Worm (Caenorhabditis elegans): ENCODE results near the gene ife-1.

Gene ife-1

DNA sequence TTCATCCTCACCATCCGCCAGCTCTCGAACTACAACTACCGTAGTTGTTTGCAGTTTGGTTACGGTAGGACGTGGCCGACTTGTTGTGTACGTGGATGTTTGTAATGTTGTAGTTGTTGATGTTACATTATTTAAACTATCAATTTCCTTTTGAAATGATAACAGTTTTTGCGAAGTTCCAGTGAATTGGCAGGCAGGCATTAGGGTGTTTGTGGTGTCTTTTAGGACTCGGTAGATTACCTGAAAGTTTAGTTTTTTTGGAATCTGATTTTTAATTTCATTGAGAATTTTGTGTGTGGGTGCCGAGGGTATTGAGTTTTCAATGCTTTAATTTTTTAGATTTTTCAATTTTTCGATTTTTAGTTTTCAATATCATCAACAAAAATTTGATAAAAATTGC lies 20.6 kb upstream of the ife-1 start, which contains the start of gene F53A2.11:
F53A2.11 (minus strand) TSS at position 101 of the 400 bp plus-strand sequence.
- TF ChIP-seq peb-1 (tag; optimal IDR thresholded peaks at IDR 0.05) (no peak), F13H6.1 (tag; optimal IDR thresholded peaks at IDR 0.05) (no peak), unc-62 (GFP tag; optimal IDR thresholded peaks at IDR 0.05) (no peak), ZK546.5 (tag; optimal IDR thresholded peaks at IDR 0.05) (no peak), lin-39 (tag; optimal IDR thresholded peaks at IDR 0.05) (no peak), ztf-4 (tag; optimal IDR thresholded peaks at IDR 0.05) (no peak), nhr-12 (tag; optimal IDR thresholded peaks at IDR 0.05) (no peak), ztf-1 (GFP tag; conservative IDR thresholded peaks at IDR 0.05) (no peak), nhr-6 (tag; optimal IDR thresholded peaks at IDR 0.05) (no peak)

DNA sequence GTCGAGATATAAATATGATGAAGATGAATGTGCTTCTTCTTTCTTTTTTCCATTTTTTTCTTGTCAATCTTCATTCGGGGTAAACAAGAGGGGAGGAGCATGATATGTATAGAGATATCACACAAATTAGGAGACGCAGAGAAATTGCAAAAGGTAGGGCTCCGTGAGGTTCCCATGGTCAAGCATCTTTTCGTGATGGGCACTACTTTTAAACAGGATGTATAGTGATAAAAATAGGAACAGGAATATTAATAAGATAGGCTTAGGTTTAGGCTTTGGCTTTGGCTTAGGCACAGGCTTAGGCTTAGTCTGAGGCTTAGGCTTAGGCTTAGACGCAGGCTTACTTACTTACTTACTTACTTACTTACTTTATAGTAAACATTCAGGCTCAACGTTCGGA lies 18.5 kb upstream of the ife-1 start, which contains the start of gene F53A2.1:
F53A2.1 (minus strand) TSS at position 101 of the 400 bp plus-strand sequence.
- TF ChIP-seq mdl-1 (tag; optimal IDR thresholded peaks at IDR 0.05) (no peak), lsy-2 (tag; optimal IDR thresholded peaks at IDR 0.05) (no peak), egl-27 (tag; optimal IDR thresholded peaks at IDR 0.05) (no peak), lin-11 (tag; optimal IDR thresholded peaks at IDR 0.05) (no peak), ceh-16 (tag; optimal IDR thresholded peaks at IDR 0.05) (no peak), ztf-4 (tag; optimal IDR thresholded peaks at IDR 0.05) (no peak), nhr-129 (tag; optimal IDR thresholded peaks at IDR 0.05) (no peak), nhr-6 (tag; optimal IDR thresholded peaks at IDR 0.05) (no peak)

DNA sequence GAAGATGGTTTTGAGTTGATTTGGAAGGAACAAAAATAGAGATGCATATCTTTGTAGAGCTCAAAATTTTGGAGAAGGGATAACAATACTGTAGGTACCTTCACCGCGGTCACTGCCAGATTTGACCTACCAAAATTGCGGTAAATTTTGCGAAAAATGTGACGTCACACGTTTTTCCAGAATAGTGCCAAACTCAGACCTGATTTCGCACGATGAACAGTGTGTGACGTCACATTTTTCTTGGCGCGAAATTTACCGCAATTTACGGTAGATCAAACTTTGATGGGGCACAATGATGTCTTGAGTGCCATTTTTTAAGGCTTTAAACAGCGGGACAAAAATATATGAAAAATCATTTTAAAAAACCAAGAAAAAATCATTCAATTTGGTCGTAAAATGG lies 14.3 kb upstream of the ife-1 start:
- TF ChIP-seq ztf-1 (GFP tag; conservative IDR thresholded peaks at IDR 0.05) (no peak), sem-4 (tag; optimal IDR thresholded peaks at IDR 0.05) (no peak), alr-1 (tag; optimal IDR thresholded peaks at IDR 0.05) (no peak), snpc-4 (tag; optimal IDR thresholded peaks at IDR 0.05) (no peak), sma-9 (GFP tag; optimal IDR thresholded peaks at IDR 0.05) (no peak), sma-9 (tag; optimal IDR thresholded peaks at IDR 0.05) (no peak), nhr-25 (tag; optimal IDR thresholded peaks at IDR 0.05) (no peak), fos-1 (tag; optimal IDR thresholded peaks at IDR 0.05) (no peak), egl-27 (tag; optimal IDR thresholded peaks at IDR 0.05) (no peak), unc-39 (tag; optimal IDR thresholded peaks at IDR 0.05) (no peak), lin-13 (GFP tag; optimal IDR thresholded peaks at IDR 0.05) (no peak), blmp-1 (tag; optimal IDR thresholded peaks at IDR 0.05; ENCODE audit: insufficient read depth) (no peak), mab-5 (tag; optimal IDR thresholded peaks at IDR 0.05) (no peak)

DNA sequence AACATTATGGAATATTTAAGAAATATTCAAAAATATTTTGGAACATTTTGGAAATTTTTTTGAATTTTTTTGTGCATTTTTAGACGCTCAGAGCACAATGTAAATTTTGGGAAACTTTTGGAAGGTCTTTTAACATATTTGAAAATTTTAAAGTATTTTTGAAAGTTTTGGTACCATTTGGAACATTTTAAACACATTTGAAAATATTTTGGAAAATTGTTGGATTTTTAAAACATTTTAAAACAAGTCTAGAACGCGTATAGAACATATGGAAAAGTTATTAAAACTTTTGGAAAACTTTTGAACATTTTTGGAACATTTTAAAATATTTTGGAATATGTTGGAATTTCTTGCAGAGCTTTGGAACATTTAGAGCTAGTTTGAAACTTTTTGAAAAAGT lies 9.5 kb upstream of the ife-1 start, which contains the start of gene sdz-20:
sdz-20 (plus strand) TSS at position 301 of the 400 bp plus-strand sequence.
- TF ChIP-seq nhr-10 (tag; optimal IDR thresholded peaks at IDR 0.05) (no peak), crh-2 (tag; optimal IDR thresholded peaks at IDR 0.05) (no peak), elt-3 (tag; optimal IDR thresholded peaks at IDR 0.05) (no peak), unc-39 (tag; optimal IDR thresholded peaks at IDR 0.05) (no peak), skn-1 (tag; optimal IDR thresholded peaks at IDR 0.05) (no peak), C34F6.9 (tag; optimal IDR thresholded peaks at IDR 0.05) (no peak), ama-1 (optimal IDR thresholded peaks at IDR 0.05) (no peak), R02D3.7 (tag; optimal IDR thresholded peaks at IDR 0.05) (no peak), zag-1 (tag; optimal IDR thresholded peaks at IDR 0.05) (no peak), unc-62 (GFP tag; optimal IDR thresholded peaks at IDR 0.05) (no peak), nhr-77 (tag; optimal IDR thresholded peaks at IDR 0.05) (no peak), snpc-4 (tag; optimal IDR thresholded peaks at IDR 0.05) (no peak), mdl-1 (tag; optimal IDR thresholded peaks at IDR 0.05) (no peak), sma-3 (GFP tag; optimal IDR thresholded peaks at IDR 0.05) (no peak)

DNA sequence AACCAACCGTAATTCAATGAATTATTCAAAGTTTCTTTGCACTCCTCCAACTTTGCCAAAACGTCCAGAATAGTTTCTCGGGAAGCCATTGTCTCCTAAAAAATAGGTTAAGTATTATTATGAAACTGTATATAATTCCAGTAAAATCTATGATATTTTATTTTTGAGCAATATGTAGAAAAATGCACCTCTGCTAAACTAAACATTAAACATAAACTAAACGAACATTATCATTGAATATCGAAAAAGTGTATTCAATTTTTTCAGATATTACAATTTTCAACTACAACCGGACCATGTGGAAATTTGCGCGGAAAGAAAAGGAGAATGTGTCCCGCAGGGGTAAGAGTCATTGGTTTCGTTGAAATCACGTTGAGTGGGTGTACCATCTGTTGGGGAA lies 3.5 kb upstream of the ife-1 start, which contains the start of gene F53A2.3:
F53A2.3 (minus strand) TSS at position 101 of the 400 bp plus-strand sequence.
- TF ChIP-seq nhr-6 (tag; optimal IDR thresholded peaks at IDR 0.05): no peak
- TF ChIP-seq nhr-25 (tag; optimal IDR thresholded peaks at IDR 0.05): no peak
- no peak for TF ChIP-seq unc-39 (tag; optimal IDR thresholded peaks at IDR 0.05)
